Worm (Caenorhabditis elegans) whole organism, early embryonic: ENCODE data around the gene C02B10.4.
"Not testable (repeated sequence)": the region's sequence is repeated elsewhere in the genome, so short reads cannot be mapped to it uniquely, and the experiment has no call there.

ENCODE experiments used
- B0310.2 ChIP-seq: sonication (generic microtip); optimal IDR thresholded peaks from 2 replicates; lab custom pipeline; 2016; ENCODE audit warnings: mild to moderate bottlenecking, missing genetic modification characterization, missing compliant biosample characterization
- F13C5.2 ChIP-seq: sonication (generic microtip); optimal IDR thresholded peaks from 2 replicates; lab custom pipeline; 2017; ENCODE audit warnings: mild to moderate bottlenecking, missing genetic modification characterization, inconsistent platforms, missing compliant biosample characterization
- aly-1 ChIP-seq: sonication (generic microtip); optimal IDR thresholded peaks from 2 replicates; lab custom pipeline; 2016; ENCODE audit warnings: missing genetic modification characterization, missing compliant biosample characterization
- ama-1 ChIP-seq: fragments of 150-350 bp; optimal IDR thresholded peaks from 2 replicates; lab custom pipeline; 2014
- ceh-13 ChIP-seq: fragments of 200-800 bp; sonication (Bioruptor generic); optimal IDR thresholded peaks from 2 replicates; lab custom pipeline; 2018; ENCODE audit warnings: mild to moderate bottlenecking, missing genetic modification characterization, missing compliant biosample characterization
- ceh-36 ChIP-seq: sonication (generic microtip); optimal IDR thresholded peaks from 2 replicates; lab custom pipeline; 2016; ENCODE audit warnings: missing genetic modification characterization, inconsistent platforms, missing compliant biosample characterization
- ets-7 ChIP-seq: sonication (generic microtip); optimal IDR thresholded peaks from 2 replicates; lab custom pipeline; 2016; ENCODE audit warnings: missing genotype, missing genetic modification characterization, missing compliant biosample characterization
- flt-1 ChIP-seq: fragments of 200-800 bp; sonication (Bioruptor generic); IDR thresholded peaks from 2 replicates; pipeline ENCODE4 v1.3.6; 2022; ENCODE audit warnings: missing genetic modification characterization, missing compliant biosample characterization
- hmbx-1 ChIP-seq: sonication (generic microtip); optimal IDR thresholded peaks from 2 replicates; lab custom pipeline; 2016; ENCODE audit warnings: mild to moderate bottlenecking, missing genetic modification characterization, missing compliant biosample characterization
- hmg-4 ChIP-seq: fragments of 200-800 bp; sonication (Bioruptor generic); optimal IDR thresholded peaks from 2 replicates; lab custom pipeline; 2018; ENCODE audit warnings: mild to moderate bottlenecking, missing genetic modification characterization, missing compliant biosample characterization
- hnd-1 ChIP-seq: sonication (generic microtip); optimal IDR thresholded peaks from 2 replicates; lab custom pipeline; 2016; ENCODE audit warnings: missing genetic modification characterization, missing compliant biosample characterization
- pes-1 ChIP-seq: fragments of 200-800 bp; sonication (Bioruptor generic); IDR thresholded peaks from 2 replicates; pipeline ENCODE4 v1.3.6; 2022; ENCODE audit warnings: missing genetic modification reagents, missing genetic modification characterization, missing compliant biosample characterization
- scrt-1 ChIP-seq: fragments of 200-800 bp; sonication (Bioruptor generic); IDR thresholded peaks from 2 replicates; pipeline ENCODE4 v1.3.6; 2022; ENCODE audit warnings: missing genetic modification characterization, missing compliant biosample characterization
- sea-1 ChIP-seq: fragments of 200-800 bp; sonication (Bioruptor generic); conservative IDR thresholded peaks from 2 replicates; pipeline ENCODE4 v1.3.6; 2022; ENCODE audit warnings: missing genetic modification characterization, missing compliant biosample characterization
- tbx-11 ChIP-seq: fragments of 200-800 bp; sonication (Bioruptor generic); IDR thresholded peaks from 2 replicates; pipeline ENCODE4 v1.3.6; 2022; ENCODE audit warnings: missing genetic modification characterization, missing compliant biosample characterization
- tbx-37 ChIP-seq: fragments of 200-800 bp; sonication (Bioruptor generic); conservative IDR thresholded peaks from 2 replicates; pipeline ENCODE4 v1.3.6; 2022; ENCODE audit warnings: missing genetic modification reagents, missing genetic modification characterization, missing compliant biosample characterization
- tra-4 ChIP-seq: sonication (generic microtip); optimal IDR thresholded peaks from 2 replicates; lab custom pipeline; 2017; ENCODE audit warnings: missing genetic modification characterization, missing compliant biosample characterization

C02B10.4 gene

ce11 chrIV:5090993-5091793 lies at the start of gene C02B10.4, which contains the start of gene snpn-1:
TSS of gene C02B10.4 (plus strand) at chrIV:5091586.
TSS of gene snpn-1 (minus strand) at chrIV:5091043.
- TF ChIP-seq F13C5.2 (tag; lab: Kevin White, UChicago) (peak; percentile 8), aly-1 (tag; lab: Kevin White, UChicago) (no peak)

- TF ChIP-seq sea-1 (no peak), flt-1 (GFP tag; lab: Robert Waterston, UW) (no peak), scrt-1 (GFP tag; lab: Robert Waterston, UW) (no peak), ama-1 (lab: Kevin White, UChicago) (no peak), hnd-1 (tag; lab: Kevin White, UChicago) (no peak), hmbx-1 (tag; lab: Kevin White, UChicago) (no peak), B0310.2 (tag; lab: Kevin White, UChicago) (no peak), ceh-36 (tag; lab: Kevin White, UChicago) (no peak), F13C5.2 (tag; lab: Kevin White, UChicago) (no peak), tbx-11 (no peak), hmg-4 (GFP tag; lab: Kevin White, UChicago) (no peak), ceh-13 (GFP tag; lab: Kevin White, UChicago) (no peak), aly-1 (tag; lab: Kevin White, UChicago) (no peak), tra-4 (tag; lab: Kevin White, UChicago) (no peak), ets-7 (tag; lab: Kevin White, UChicago) (no peak), pes-1 (GFP tag; lab: Robert Waterston, UW) (no peak), tbx-37 (GFP tag; lab: Robert Waterston, UW) (no peak)
Observed at ce11 chrIV:5045389-5045788, 46.0 kb upstream of the C02B10.4 start, which contains the start of gene hot-9. TSS of gene hot-9 (minus strand) at chrIV:5045489.

ce11 chrIV:5054297-5054696 lies 37.1 kb upstream of the C02B10.4 start:
- TF ChIP-seq ceh-13 (GFP tag; lab: Kevin White, UChicago) (no peak), ama-1 (lab: Kevin White, UChicago) (no peak), F13C5.2 (tag; lab: Kevin White, UChicago) (no peak), pes-1 (GFP tag; lab: Robert Waterston, UW) (no peak), tbx-11 (no peak), B0310.2 (tag; lab: Kevin White, UChicago) (no peak), hmbx-1 (tag; lab: Kevin White, UChicago) (no peak), tra-4 (tag; lab: Kevin White, UChicago) (no peak), sea-1 (no peak)

- TF ChIP-seq B0310.2 (tag; lab: Kevin White, UChicago) (no peak), tbx-37 (GFP tag; lab: Robert Waterston, UW) (no peak), F13C5.2 (tag; lab: Kevin White, UChicago) (no peak), hmbx-1 (tag; lab: Kevin White, UChicago) (no peak), ceh-36 (tag; lab: Kevin White, UChicago) (no peak), flt-1 (GFP tag; lab: Robert Waterston, UW) (no peak), sea-1 (no peak), ama-1 (lab: Kevin White, UChicago) (no peak), scrt-1 (GFP tag; lab: Robert Waterston, UW) (no peak), ets-7 (tag; lab: Kevin White, UChicago) (no peak), aly-1 (tag; lab: Kevin White, UChicago) (no peak), ceh-13 (GFP tag; lab: Kevin White, UChicago) (no peak), hnd-1 (tag; lab: Kevin White, UChicago) (no peak)
Observed at ce11 chrIV:5055964-5056588, 35.3 kb upstream of the C02B10.4 start, which contains the start of gene msp-55. TSS of gene msp-55 (minus strand) at chrIV:5056014.

- no peak for TF ChIP-seq hmbx-1 (tag; lab: Kevin White, UChicago)
- TF ChIP-seq ceh-36 (tag; lab: Kevin White, UChicago), result no peak
- TF ChIP-seq B0310.2 (tag; lab: Kevin White, UChicago), result no peak
- no peak for TF ChIP-seq ama-1 (lab: Kevin White, UChicago)
- no peak for TF ChIP-seq ceh-13 (GFP tag; lab: Kevin White, UChicago)
- TF ChIP-seq tbx-11, result no peak
- no peak for TF ChIP-seq F13C5.2 (tag; lab: Kevin White, UChicago)
- no peak for TF ChIP-seq flt-1 (GFP tag; lab: Robert Waterston, UW)
- TF ChIP-seq tra-4 (tag; lab: Kevin White, UChicago), result no peak
- TF ChIP-seq tbx-37 (GFP tag; lab: Robert Waterston, UW), result no peak
- no peak for TF ChIP-seq hnd-1 (tag; lab: Kevin White, UChicago)
- no peak for TF ChIP-seq sea-1
- no peak for TF ChIP-seq pes-1 (GFP tag; lab: Robert Waterston, UW)
- no peak for TF ChIP-seq hmg-4 (GFP tag; lab: Kevin White, UChicago)
- no peak for TF ChIP-seq aly-1 (tag; lab: Kevin White, UChicago)
Observed at ce11 chrIV:5060984-5061383, 30.4 kb upstream of the C02B10.4 start, which contains the start of gene C09B9.7. TSS of gene C09B9.7 (minus strand) at chrIV:5061084.

- not testable (repeated sequence) for TF ChIP-seq hnd-1 (tag; lab: Kevin White, UChicago); tbx-37 (GFP tag; lab: Robert Waterston, UW); ceh-36 (tag; lab: Kevin White, UChicago)
Observed at ce11 chrIV:5062278-5062677, 29.1 kb upstream of the C02B10.4 start, which contains the start of gene msp-57. TSS of gene msp-57 (plus strand) at chrIV:5062578.
